Fruit fly (Drosophila melanogaster) whole organism, embryonic: ENCODE measurements around the gene CG46523.

Source experiments
- C15 ChIP-seq: fragments of 200-800 bp; sonication (Bioruptor generic); IDR thresholded peaks from 3 replicates; pipeline ENCODE4 v1.3.6; 2022; ENCODE audit warnings: missing biosample characterization, missing genetic modification characterization
- CG10209 ChIP-seq: fragments of 200-800 bp; sonication (Bioruptor generic); optimal IDR thresholded peaks from 3 replicates; lab custom pipeline; 2017; ENCODE audit warnings: missing biosample characterization, mild to moderate bottlenecking, missing genetic modification characterization, missing genetic modification reagents
- CG10979 ChIP-seq: fragments of 200-800 bp; sonication (Bioruptor generic); optimal IDR thresholded peaks from 2 replicates; lab custom pipeline; 2018; ENCODE audit warnings: missing biosample characterization, mild to moderate bottlenecking, missing genetic modification characterization, moderate library complexity
- CG11093 ChIP-seq: fragments of 200-800 bp; sonication (Bioruptor generic); IDR thresholded peaks from 3 replicates; pipeline ENCODE4 v1.3.6; 2022; ENCODE audit warnings: missing biosample characterization, missing genetic modification characterization
- CG11247 ChIP-seq: fragments of 200-800 bp; sonication (Bioruptor generic); IDR thresholded peaks from 2 replicates; pipeline ENCODE4 v1.3.6; 2022; ENCODE audit warnings: missing biosample characterization, missing genetic modification characterization
- CG11696 ChIP-seq: fragments of 200-800 bp; sonication (Bioruptor generic); IDR thresholded peaks from 2 replicates; pipeline ENCODE4 v1.3.6; 2022; ENCODE audit warnings: missing biosample characterization, missing genetic modification characterization
- CG12236 ChIP-seq: fragments of 200-800 bp; sonication (Bioruptor generic); optimal IDR thresholded peaks from 2 replicates; lab custom pipeline; 2016; ENCODE audit warnings: missing biosample characterization, missing genetic modification characterization
- CG12942 ChIP-seq: fragments of 200-800 bp; sonication (Bioruptor generic); optimal IDR thresholded peaks from 3 replicates; lab custom pipeline; 2016; ENCODE audit warnings: missing biosample characterization, missing genetic modification characterization
- CG14860 ChIP-seq: fragments of 200-800 bp; sonication (Bioruptor generic); IDR thresholded peaks from 3 replicates; pipeline ENCODE4 v1.3.6; 2022; ENCODE audit warnings: missing biosample characterization, missing genetic modification characterization; ENCODE audit not compliant: partially characterized antibody
- CG16813 ChIP-seq: fragments of 200-800 bp; sonication (Bioruptor generic); IDR thresholded peaks from 3 replicates; pipeline ENCODE4 v1.3.6; 2022; ENCODE audit warnings: missing biosample characterization, missing genetic modification characterization; ENCODE audit not compliant: partially characterized antibody
- CG17359 ChIP-seq: fragments of 200-800 bp; sonication (Bioruptor generic); optimal IDR thresholded peaks from 3 replicates; lab custom pipeline; 2018; ENCODE audit warnings: missing biosample characterization, mild to moderate bottlenecking, missing genetic modification characterization, moderate library complexity
- CG18476 ChIP-seq: fragments of 200-800 bp; sonication (Bioruptor generic); optimal IDR thresholded peaks from 2 replicates; lab custom pipeline; 2016; ENCODE audit warnings: missing biosample characterization, mild to moderate bottlenecking, missing genetic modification characterization
- CG30020 ChIP-seq: fragments of 200-800 bp; optimal IDR thresholded peaks from 2 replicates; lab custom pipeline; 2019; ENCODE audit warnings: missing biosample characterization, mild to moderate bottlenecking, missing genetic modification characterization, moderate library complexity
- CG31388 ChIP-seq: fragments of 200-800 bp; sonication (Bioruptor generic); optimal IDR thresholded peaks from 2 replicates; lab custom pipeline; 2016; ENCODE audit warnings: missing biosample characterization, missing genetic modification characterization
- CG32532 ChIP-seq: fragments of 200-800 bp; sonication (Bioruptor generic); IDR thresholded peaks from 2 replicates; pipeline ENCODE4 v1.3.6; 2022; ENCODE audit warnings: missing biosample characterization, missing genetic modification characterization
- CG4360 ChIP-seq: fragments of 200-800 bp; sonication (Bioruptor generic); IDR thresholded peaks from 2 replicates; pipeline ENCODE4 v1.3.6; 2022; ENCODE audit warnings: missing biosample characterization, missing genetic modification characterization
- CG6272 ChIP-seq: fragments of 200-800 bp; sonication (Bioruptor generic); IDR thresholded peaks from 2 replicates; pipeline ENCODE4 v1.3.6; 2022; ENCODE audit warnings: missing biosample characterization, missing genetic modification characterization
- CG7556 ChIP-seq: fragments of 200-800 bp; sonication (Bioruptor generic); optimal IDR thresholded peaks from 2 replicates; lab custom pipeline; 2017; ENCODE audit warnings: missing biosample characterization, mild to moderate bottlenecking, missing genetic modification characterization
- CG7987 ChIP-seq: fragments of 200-800 bp; sonication (Bioruptor generic); optimal IDR thresholded peaks from 2 replicates; lab custom pipeline; 2018; ENCODE audit warnings: missing biosample characterization, mild to moderate bottlenecking, missing genetic modification characterization, moderate library complexity
- CG8765 ChIP-seq: fragments of 200-800 bp; sonication (Bioruptor generic); IDR thresholded peaks from 2 replicates; pipeline ENCODE4 v1.3.6; 2022; ENCODE audit warnings: missing biosample characterization, missing genetic modification characterization
- CG9932 ChIP-seq: fragments of 200-800 bp; sonication (Bioruptor generic); IDR thresholded peaks from 2 replicates; pipeline ENCODE4 v1.3.6; 2022; ENCODE audit warnings: missing biosample characterization, missing genetic modification characterization
- Dp ChIP-seq: fragments of 200-800 bp; sonication (Bioruptor generic); optimal IDR thresholded peaks from 2 replicates; lab custom pipeline; 2018; ENCODE audit warnings: missing biosample characterization, mild to moderate bottlenecking, missing genetic modification characterization, moderate library complexity
- Hmx ChIP-seq: fragments of 200-800 bp; sonication (Bioruptor generic); optimal IDR thresholded peaks from 2 replicates; lab custom pipeline; 2016; ENCODE audit warnings: missing biosample characterization, missing genetic modification characterization
- Hr3 ChIP-seq: fragments of 200-800 bp; sonication (Bioruptor generic); optimal IDR thresholded peaks from 3 replicates; lab custom pipeline; 2016; ENCODE audit warnings: missing biosample characterization, missing genetic modification characterization
- Max ChIP-seq: fragments of 200-800 bp; sonication (Bioruptor generic); optimal IDR thresholded peaks from 2 replicates; lab custom pipeline; 2016; ENCODE audit warnings: missing biosample characterization, mild to moderate bottlenecking, missing genetic modification characterization
- Med ChIP-seq: fragments of 200-800 bp; sonication (Bioruptor generic); peaks from one replicate; lab custom pipeline; 2016; ENCODE audit warnings: missing biosample characterization, missing genetic modification characterization, mild to moderate bottlenecking, inconsistent platforms, moderate library complexity
- NC2α ChIP-seq: fragments of 200-800 bp; sonication (Bioruptor generic); optimal IDR thresholded peaks from 2 replicates; lab custom pipeline; 2016; ENCODE audit warnings: missing biosample characterization, missing genetic modification characterization
- Ptx1 ChIP-seq: fragments of 200-800 bp; sonication (Bioruptor generic); IDR thresholded peaks from 2 replicates; pipeline ENCODE4 v1.3.6; 2022; ENCODE audit warnings: missing biosample characterization, missing genetic modification characterization
- Sin3A ChIP-seq: fragments of >200 bp; optimal IDR thresholded peaks from 2 replicates; lab custom pipeline; 2018
- Trl ChIP-seq, 3 experiments: fragments of >200 bp in 2 of 3; fragments of 200-800 bp in 1 of 3; sonication (Bioruptor generic) in 1 of 3; optimal IDR thresholded peaks; 2 replicates in 1 of 3; 3 replicates in 2 of 3; lab custom pipeline; 2016 to 2017; ENCODE audit warnings: missing biosample characterization in 1 of 3, missing genetic modification characterization in 1 of 3
- ac ChIP-seq: fragments of 200-800 bp; sonication (Bioruptor generic); optimal IDR thresholded peaks from 3 replicates; lab custom pipeline; 2017; ENCODE audit warnings: missing biosample characterization, mild to moderate bottlenecking, missing genetic modification characterization
- az2 ChIP-seq: fragments of 200-800 bp; sonication (Bioruptor generic); optimal IDR thresholded peaks from 3 replicates; lab custom pipeline; 2016; ENCODE audit warnings: missing biosample characterization, missing genetic modification characterization
- cg ChIP-seq: fragments of 200-800 bp; sonication (Bioruptor generic); optimal IDR thresholded peaks from 3 replicates; lab custom pipeline; 2019; ENCODE audit warnings: missing biosample characterization, mild to moderate bottlenecking, missing genetic modification characterization, moderate library complexity
- crc ChIP-seq: fragments of 200-800 bp; sonication (Bioruptor generic); optimal IDR thresholded peaks from 2 replicates; lab custom pipeline; 2016; ENCODE audit warnings: missing biosample characterization, missing genetic modification characterization
- crol ChIP-seq: fragments of 200-800 bp; sonication (Bioruptor generic); IDR thresholded peaks from 2 replicates; pipeline ENCODE4 v1.3.6; 2022; ENCODE audit warnings: missing biosample characterization, missing genetic modification characterization
- dysf ChIP-seq: fragments of 200-800 bp; sonication (Bioruptor generic); IDR thresholded peaks from 3 replicates; pipeline ENCODE4 v1.3.6; 2022; ENCODE audit warnings: missing biosample characterization, missing genetic modification characterization
- emc ChIP-seq: fragments of 200-800 bp; sonication (Bioruptor generic); optimal IDR thresholded peaks from 2 replicates; lab custom pipeline; 2016; ENCODE audit warnings: missing biosample characterization, missing genetic modification characterization
- ewg ChIP-seq: fragments of 200-800 bp; sonication (Bioruptor generic); optimal IDR thresholded peaks from 3 replicates; lab custom pipeline; 2017; ENCODE audit warnings: mild to moderate bottlenecking, missing biosample characterization, missing genetic modification reagents, missing genetic modification characterization
- gsb-n ChIP-seq: fragments of 200-800 bp; sonication (Bioruptor generic); optimal IDR thresholded peaks from 3 replicates; lab custom pipeline; 2018; ENCODE audit warnings: missing biosample characterization, mild to moderate bottlenecking, missing genetic modification characterization
- hbn ChIP-seq: fragments of 200-800 bp; sonication (Bioruptor generic); IDR thresholded peaks from 2 replicates; pipeline ENCODE4 v1.3.6; 2022; ENCODE audit warnings: missing biosample characterization, missing genetic modification characterization; ENCODE audit not compliant: partially characterized antibody
- ind ChIP-seq: fragments of 200-800 bp; sonication (Bioruptor generic); optimal IDR thresholded peaks from 3 replicates; lab custom pipeline; 2016; ENCODE audit warnings: missing biosample characterization, missing genetic modification characterization
- lab ChIP-seq: fragments of 200-800 bp; sonication (Bioruptor generic); optimal IDR thresholded peaks from 3 replicates; lab custom pipeline; 2017; ENCODE audit warnings: missing biosample characterization, missing genetic modification characterization, mild to moderate bottlenecking, moderate library complexity, missing genetic modification reagents
- lilli ChIP-seq: fragments of 200-800 bp; sonication (Bioruptor generic); optimal IDR thresholded peaks from 3 replicates; lab custom pipeline; 2016; ENCODE audit warnings: missing biosample characterization, missing genetic modification characterization
- p53 ChIP-seq: fragments of 200-800 bp; sonication (Bioruptor generic); optimal IDR thresholded peaks from 2 replicates; lab custom pipeline; 2016; ENCODE audit warnings: missing biosample characterization, missing genetic modification characterization
- pho ChIP-seq: fragments of 200-800 bp; sonication (Bioruptor generic); optimal IDR thresholded peaks from 2 replicates; lab custom pipeline; 2016; ENCODE audit warnings: missing biosample characterization, missing genetic modification characterization
- sima ChIP-seq: fragments of 200-800 bp; sonication (Bioruptor generic); optimal IDR thresholded peaks from 2 replicates; lab custom pipeline; 2016; ENCODE audit warnings: missing biosample characterization, missing genetic modification characterization
- sna ChIP-seq: fragments of 200-800 bp; sonication (Bioruptor generic); IDR thresholded peaks from 2 replicates; pipeline ENCODE4 v1.3.6; 2022; ENCODE audit warnings: missing biosample characterization, missing genetic modification characterization; ENCODE audit not compliant: partially characterized antibody
- sug ChIP-seq: fragments of 200-800 bp; optimal IDR thresholded peaks from 2 replicates; lab custom pipeline; 2019; ENCODE audit warnings: missing biosample characterization, mild to moderate bottlenecking, missing genetic modification characterization, moderate library complexity
- trem ChIP-seq: fragments of 200-800 bp; optimal IDR thresholded peaks from 3 replicates; lab custom pipeline; 2019; ENCODE audit warnings: missing biosample characterization, mild to moderate bottlenecking, missing genetic modification characterization, moderate library complexity
- ttk ChIP-seq: fragments of 200-800 bp; sonication (Bioruptor generic); IDR thresholded peaks from 2 replicates; pipeline ENCODE4 v2.1.2; 2022; ENCODE audit warnings: missing biosample characterization, missing genetic modification characterization
- twi ChIP-seq: fragments of 200-800 bp; optimal IDR thresholded peaks from 2 replicates; lab custom pipeline; 2019; ENCODE audit warnings: missing biosample characterization, mild to moderate bottlenecking, missing genetic modification characterization, moderate library complexity

The CG46523 gene

dm6 chr3L:1886125-1886544, 52.8 kb downstream of the CG46523 start (continued):
- TF ChIP-seq ewg (GFP tag; lab: Kevin White, UChicago), result peak; percentile 83
- peak; percentile 91 for TF ChIP-seq CG10979 (tag; lab: Kevin White, UChicago)
- no peak for TF ChIP-seq Sin3A (lab: Kevin White, UChicago)
- no peak for TF ChIP-seq hbn (GFP tag; lab: Robert Waterston, UW)
- peak; percentile 77 for TF ChIP-seq CG18476 (GFP tag; lab: Kevin White, UChicago)
- peak; percentile 75 for TF ChIP-seq CG12236 (GFP tag; lab: Kevin White, UChicago)
- TF ChIP-seq sug (tag; lab: Kevin White, UChicago), result peak; percentile 9
- peak; percentile 74 for TF ChIP-seq CG11247
- TF ChIP-seq CG7556 (GFP tag; lab: Kevin White, UChicago), result peak; percentile 66
- TF ChIP-seq CG16813 (GFP tag; lab: Robert Waterston, UW), result no peak
- TF ChIP-seq ind (GFP tag; lab: Kevin White, UChicago), result peak; percentile 85
- peak; percentile 73 for TF ChIP-seq CG11696 (GFP tag; lab: Robert Waterston, UW)
- peak; percentile 67 for TF ChIP-seq lilli (GFP tag; lab: Kevin White, UChicago)
- TF ChIP-seq emc, result peak; percentile 40
- TF ChIP-seq CG14860, result no peak
- peak; percentile 93 for TF ChIP-seq CG17359 (tag; lab: Kevin White, UChicago)
- peak; percentile 25; the same call in 1 of the 3 replicates for TF ChIP-seq C15 (GFP tag; lab: Robert Waterston, UW)
- peak; percentile 65 for TF ChIP-seq CG12942
- TF ChIP-seq pho, result peak; percentile 40
- TF ChIP-seq ttk, result peak; percentile 88
- peak; percentile 87 for TF ChIP-seq az2 (GFP tag; lab: Kevin White, UChicago)
- peak; percentile 37 for TF ChIP-seq sima (GFP tag; lab: Kevin White, UChicago)
- TF ChIP-seq twi, result peak; percentile 58
- TF ChIP-seq Trl (optimal IDR thresholded peaks at IDR 0.05; lab: Kevin White, UChicago), result no peak
- peak; percentile 86 for TF ChIP-seq Trl (GFP tag; optimal IDR thresholded peaks at IDR 0.05; lab: Kevin White, UChicago)
- TF ChIP-seq CG6272 (GFP tag; lab: Robert Waterston, UW), result peak; percentile 66
- TF ChIP-seq CG8765, result peak; percentile 91
- TF ChIP-seq ac (GFP tag; lab: Kevin White, UChicago), result peak; percentile 82
- TF ChIP-seq CG30020 (tag; lab: Kevin White, UChicago), result peak; percentile 34
- TF ChIP-seq gsb-n, result peak; percentile 81
- peak; percentile 54 for TF ChIP-seq p53 (GFP tag; lab: Kevin White, UChicago)
- peak; percentile 77 for TF ChIP-seq CG10209 (GFP tag; lab: Kevin White, UChicago)
- no peak for TF ChIP-seq sna
- no peak for TF ChIP-seq Dp
- TF ChIP-seq Hr3 (GFP tag; lab: Kevin White, UChicago), result peak; percentile 80
- peak; percentile 96 for TF ChIP-seq Med (GFP tag; lab: Kevin White, UChicago)
- TF ChIP-seq crol (GFP tag; lab: Robert Waterston, UW), result no peak
- no peak for TF ChIP-seq CG9932 (GFP tag; lab: Robert Waterston, UW)
- peak; percentile 64; the same call in 2 of the 3 replicates for TF ChIP-seq CG11093 (GFP tag; lab: Robert Waterston, UW)
- TF ChIP-seq crc (GFP tag; lab: Kevin White, UChicago), result peak; percentile 40
- TF ChIP-seq trem (tag; lab: Kevin White, UChicago), result peak; percentile 83
- peak; percentile 61 for TF ChIP-seq NC2α (GFP tag; lab: Kevin White, UChicago)
- TF ChIP-seq dysf (GFP tag; lab: Robert Waterston, UW), result peak; percentile 78
- peak; percentile 77 for TF ChIP-seq Max (GFP tag; lab: Kevin White, UChicago)
- TF ChIP-seq CG4360, result peak; percentile 90
- no peak for TF ChIP-seq Hmx
- TF ChIP-seq CG31388 (GFP tag; lab: Kevin White, UChicago), result peak; percentile 71
- peak; percentile 68 for TF ChIP-seq lab (GFP tag; lab: Kevin White, UChicago)
- TF ChIP-seq CG7987 (GFP tag; lab: Kevin White, UChicago), result no peak
- TF ChIP-seq Ptx1 (GFP tag; lab: Robert Waterston, UW), result peak; percentile 81
- no peak; the same call in 1 of the 2 replicates for TF ChIP-seq CG32532 (GFP tag; lab: Robert Waterston, UW)
- TF ChIP-seq cg (GFP tag; lab: Kevin White, UChicago), result peak; percentile 52
